Fruit fly (Drosophila melanogaster) whole organism, embryonic: ENCODE results near the gene MCU.
A peak's percentile ranks its signal among the peaks of the same experiment; 100 is the strongest.

ENCODE experiments used
- Ada2b ChIP-seq: fragments of 200-800 bp; sonication (Bioruptor generic); IDR thresholded peaks from 2 replicates; pipeline ENCODE4 v1.3.6; 2022; ENCODE audit warnings: missing biosample characterization, missing genetic modification characterization
- Asciz ChIP-seq: fragments of 200-800 bp; sonication (Bioruptor generic); optimal IDR thresholded peaks from 2 replicates; lab custom pipeline; 2017; ENCODE audit warnings: missing biosample characterization, mild to moderate bottlenecking, missing genetic modification characterization, missing genetic modification reagents
- Awh ChIP-seq: fragments of 200-800 bp; sonication (Bioruptor generic); IDR thresholded peaks from 2 replicates; pipeline ENCODE4, ENCODE4 v1.3.6; 2022; ENCODE audit warnings: missing biosample characterization, missing genetic modification characterization
- B-H1 ChIP-seq: fragments of 200-800 bp; sonication (Bioruptor generic); IDR thresholded peaks from 3 replicates; pipeline ENCODE4 v1.3.6; 2022; ENCODE audit warnings: missing biosample characterization, missing genetic modification characterization
- CG10274 ChIP-seq: fragments of 200-800 bp; sonication (Bioruptor generic); optimal IDR thresholded peaks from 3 replicates; lab custom pipeline; 2017; ENCODE audit warnings: missing biosample characterization, mild to moderate bottlenecking, missing genetic modification characterization
- CG10979 ChIP-seq: fragments of 200-800 bp; sonication (Bioruptor generic); optimal IDR thresholded peaks from 2 replicates; lab custom pipeline; 2018; ENCODE audit warnings: missing biosample characterization, mild to moderate bottlenecking, missing genetic modification characterization, moderate library complexity
- CG1233 ChIP-seq: fragments of 200-800 bp; sonication (Bioruptor generic); optimal IDR thresholded peaks from 4 replicates; lab custom pipeline; 2018; ENCODE audit warnings: missing biosample characterization, mild to moderate bottlenecking, missing genetic modification characterization
- CG12659 ChIP-seq: fragments of 200-800 bp; sonication (Bioruptor generic); optimal IDR thresholded peaks from 3 replicates; lab custom pipeline; 2017; ENCODE audit warnings: mild to moderate bottlenecking, missing biosample characterization, missing genetic modification reagents, missing genetic modification characterization
- CG14710 ChIP-seq: fragments of 200-800 bp; sonication (Bioruptor generic); optimal IDR thresholded peaks from 3 replicates; lab custom pipeline; 2019; ENCODE audit warnings: missing biosample characterization, mild to moderate bottlenecking, missing genetic modification characterization, moderate library complexity
- CG16779 ChIP-seq: fragments of 200-800 bp; sonication (Bioruptor generic); IDR thresholded peaks from 2 replicates; pipeline ENCODE4 v1.3.6; 2022; ENCODE audit warnings: missing biosample characterization, missing genetic modification characterization
- CG17359 ChIP-seq: fragments of 200-800 bp; sonication (Bioruptor generic); optimal IDR thresholded peaks from 3 replicates; lab custom pipeline; 2018; ENCODE audit warnings: missing biosample characterization, mild to moderate bottlenecking, missing genetic modification characterization, moderate library complexity
- CG2199 ChIP-seq: fragments of 200-800 bp; sonication (Bioruptor generic); IDR thresholded peaks from 3 replicates; pipeline ENCODE4 v1.3.6; 2022; ENCODE audit warnings: missing biosample characterization, missing genetic modification characterization
- CG7786 ChIP-seq: fragments of 200-800 bp; sonication (Bioruptor generic); optimal IDR thresholded peaks from 2 replicates; lab custom pipeline; 2016; ENCODE audit warnings: missing biosample characterization, missing genetic modification characterization
- CG9797 ChIP-seq: fragments of 200-800 bp; sonication (Bioruptor generic); optimal IDR thresholded peaks from 3 replicates; lab custom pipeline; 2018; ENCODE audit warnings: missing biosample characterization, mild to moderate bottlenecking, missing genetic modification characterization
- CG9932 ChIP-seq: fragments of 200-800 bp; sonication (Bioruptor generic); IDR thresholded peaks from 2 replicates; pipeline ENCODE4 v1.3.6; 2022; ENCODE audit warnings: missing biosample characterization, missing genetic modification characterization
- Camta ChIP-seq: fragments of 200-800 bp; sonication (Bioruptor generic); optimal IDR thresholded peaks from 2 replicates; lab custom pipeline; 2016; ENCODE audit warnings: missing biosample characterization, missing genetic modification characterization
- CkIIα-i1 ChIP-seq: fragments of 200-800 bp; sonication (Bioruptor generic); IDR thresholded peaks from 2 replicates; pipeline ENCODE4 v1.3.6; 2022; ENCODE audit warnings: missing biosample characterization, missing genetic modification characterization
- CoRest ChIP-seq: fragments of 200-800 bp; sonication (Bioruptor generic); optimal IDR thresholded peaks from 3 replicates; lab custom pipeline; 2018; ENCODE audit warnings: missing biosample characterization, mild to moderate bottlenecking, missing genetic modification characterization, moderate library complexity
- D19A ChIP-seq: fragments of 200-800 bp; optimal IDR thresholded peaks from 3 replicates; lab custom pipeline; 2019; ENCODE audit warnings: missing biosample characterization, mild to moderate bottlenecking, missing genetic modification characterization, moderate library complexity
- Dek ChIP-seq: fragments of 200-800 bp; sonication (Bioruptor generic); optimal IDR thresholded peaks from 3 replicates; lab custom pipeline; 2019; ENCODE audit warnings: missing biosample characterization, mild to moderate bottlenecking, missing genetic modification characterization, moderate library complexity
- Dip2 ChIP-seq: fragments of 200-800 bp; sonication (Bioruptor generic); IDR thresholded peaks from 2 replicates; pipeline ENCODE4 v1.3.6; 2022; ENCODE audit warnings: missing biosample characterization, missing genetic modification characterization
- GATAe ChIP-seq: fragments of 200-800 bp; sonication (Bioruptor generic); conservative IDR thresholded peaks from 2 replicates; pipeline ENCODE4 v1.3.6; 2022; ENCODE audit warnings: missing biosample characterization, missing genetic modification characterization
- HLHmδ ChIP-seq: fragments of 200-800 bp; sonication (Bioruptor generic); optimal IDR thresholded peaks from 2 replicates; lab custom pipeline; 2018; ENCODE audit warnings: missing biosample characterization, mild to moderate bottlenecking, missing genetic modification characterization, moderate library complexity
- Kr ChIP-seq: fragments of 200-800 bp; sonication (Bioruptor generic); optimal IDR thresholded peaks from 2 replicates; lab custom pipeline; 2017; ENCODE audit warnings: missing biosample characterization, mild to moderate bottlenecking, missing genetic modification characterization
- MESR4 ChIP-seq: fragments of 200-800 bp; sonication (Bioruptor generic); optimal IDR thresholded peaks from 2 replicates; lab custom pipeline; 2018; ENCODE audit warnings: missing biosample characterization, mild to moderate bottlenecking, missing genetic modification characterization, moderate library complexity
- Mrtf ChIP-seq: fragments of 200-800 bp; sonication (Bioruptor generic); IDR thresholded peaks from 3 replicates; pipeline ENCODE4 v1.3.6; 2022; ENCODE audit warnings: missing biosample characterization, missing genetic modification characterization
- Ptx1 ChIP-seq: fragments of 200-800 bp; sonication (Bioruptor generic); IDR thresholded peaks from 2 replicates; pipeline ENCODE4 v1.3.6; 2022; ENCODE audit warnings: missing biosample characterization, missing genetic modification characterization
- Side ChIP-seq: fragments of 200-800 bp; sonication (Bioruptor generic); optimal IDR thresholded peaks from 2 replicates; lab custom pipeline; 2016; ENCODE audit warnings: missing biosample characterization, missing genetic modification characterization
- Tbp ChIP-seq: fragments of >200 bp; optimal IDR thresholded peaks from 2 replicates; lab custom pipeline; 2018; ENCODE audit warnings: missing biosample characterization, missing genetic modification characterization
- abd-A ChIP-seq: fragments of 200-800 bp; sonication (Bioruptor generic); optimal IDR thresholded peaks from 3 replicates; lab custom pipeline; 2019; ENCODE audit warnings: missing biosample characterization, mild to moderate bottlenecking, missing genetic modification characterization, moderate library complexity
- ase ChIP-seq: fragments of 200-800 bp; sonication (Bioruptor generic); IDR thresholded peaks from 3 replicates; pipeline ENCODE4 v1.3.6; 2022; ENCODE audit warnings: missing biosample characterization, missing genetic modification characterization
- ato ChIP-seq: fragments of 200-800 bp; sonication (Bioruptor generic); IDR thresholded peaks from 2 replicates; pipeline ENCODE4 v1.3.6; 2022; ENCODE audit warnings: missing biosample characterization, missing genetic modification characterization; ENCODE audit not compliant: partially characterized antibody
- bbx ChIP-seq: fragments of 200-800 bp; sonication (Bioruptor generic); IDR thresholded peaks from 2 replicates; pipeline ENCODE4 v1.3.6; 2022; ENCODE audit warnings: missing biosample characterization, missing genetic modification characterization; ENCODE audit not compliant: partially characterized antibody
- chn ChIP-seq: fragments of 200-800 bp; sonication (Bioruptor generic); optimal IDR thresholded peaks from 2 replicates; lab custom pipeline; 2016; ENCODE audit warnings: missing biosample characterization, missing genetic modification characterization
- dysf ChIP-seq: fragments of 200-800 bp; sonication (Bioruptor generic); IDR thresholded peaks from 3 replicates; pipeline ENCODE4 v1.3.6; 2022; ENCODE audit warnings: missing biosample characterization, missing genetic modification characterization
- esg ChIP-seq: fragments of 200-800 bp; sonication (Bioruptor generic); conservative IDR thresholded peaks from 2 replicates; pipeline ENCODE4 v1.3.6; 2022; ENCODE audit warnings: missing biosample characterization, missing genetic modification characterization
- fru ChIP-seq: fragments of >200 bp; optimal IDR thresholded peaks from 2 replicates; lab custom pipeline; 2017
- ftz-f1 ChIP-seq: fragments of 200-800 bp; sonication (Bioruptor generic); optimal IDR thresholded peaks from 2 replicates; lab custom pipeline; 2016; ENCODE audit warnings: missing biosample characterization, missing genetic modification characterization
- h ChIP-seq: fragments of >200 bp; optimal IDR thresholded peaks from 2 replicates; lab custom pipeline; 2017
- hth ChIP-seq: fragments of >200 bp; optimal IDR thresholded peaks from 2 replicates; lab custom pipeline; 2017; ENCODE audit warnings: inconsistent platforms
- lab ChIP-seq: fragments of 200-800 bp; sonication (Bioruptor generic); optimal IDR thresholded peaks from 3 replicates; lab custom pipeline; 2017; ENCODE audit warnings: missing biosample characterization, missing genetic modification characterization, mild to moderate bottlenecking, moderate library complexity, missing genetic modification reagents
- lilli ChIP-seq: fragments of 200-800 bp; sonication (Bioruptor generic); optimal IDR thresholded peaks from 3 replicates; lab custom pipeline; 2016; ENCODE audit warnings: missing biosample characterization, missing genetic modification characterization
- pfk ChIP-seq: fragments of 200-800 bp; sonication (Bioruptor generic); optimal IDR thresholded peaks from 2 replicates; lab custom pipeline; 2018; ENCODE audit warnings: missing biosample characterization, mild to moderate bottlenecking, missing genetic modification characterization, moderate library complexity
- pita ChIP-seq: fragments of 200-800 bp; sonication (Bioruptor generic); optimal IDR thresholded peaks from 2 replicates; lab custom pipeline; 2017; ENCODE audit warnings: missing biosample characterization, mild to moderate bottlenecking, missing genetic modification characterization
- rib ChIP-seq: fragments of 200-800 bp; sonication (Bioruptor generic); IDR thresholded peaks from 2 replicates; pipeline ENCODE4 v1.3.6; 2022; ENCODE audit warnings: missing biosample characterization, missing genetic modification characterization
- sc ChIP-seq, 3 experiments: fragments of >200 bp in 2 of 3; fragments of 200-800 bp in 1 of 3; sonication (Bioruptor generic) in 1 of 3; optimal IDR thresholded peaks; 2 replicates in 2 of 3; 3 replicates in 1 of 3; lab custom pipeline; 2017; ENCODE audit warnings: mild to moderate bottlenecking in 1 of 3, missing biosample characterization in 1 of 3, missing genetic modification characterization in 1 of 3, missing genetic modification reagents in 1 of 3
- sna ChIP-seq: fragments of 200-800 bp; sonication (Bioruptor generic); IDR thresholded peaks from 2 replicates; pipeline ENCODE4 v1.3.6; 2022; ENCODE audit warnings: missing biosample characterization, missing genetic modification characterization; ENCODE audit not compliant: partially characterized antibody
- stc ChIP-seq: fragments of 200-800 bp; sonication (Bioruptor generic); IDR thresholded peaks from 2 replicates; pipeline ENCODE4 v1.3.6; 2022; ENCODE audit warnings: missing biosample characterization, missing genetic modification characterization
- twi ChIP-seq: fragments of 200-800 bp; optimal IDR thresholded peaks from 2 replicates; lab custom pipeline; 2019; ENCODE audit warnings: missing biosample characterization, mild to moderate bottlenecking, missing genetic modification characterization, moderate library complexity
- vfl ChIP-seq: fragments of 200-800 bp; sonication (Bioruptor generic); optimal IDR thresholded peaks from 2 replicates; lab custom pipeline; 2016; ENCODE audit warnings: missing biosample characterization, missing genetic modification characterization
- vvl ChIP-seq: fragments of 200-800 bp; sonication (Bioruptor generic); IDR thresholded peaks from 2 replicates; pipeline ENCODE4 v1.3.6; 2022; ENCODE audit warnings: missing biosample characterization, missing genetic modification characterization
- zfh1 ChIP-seq: fragments of 200-800 bp; sonication (Bioruptor generic); IDR thresholded peaks from 3 replicates; pipeline ENCODE4 v1.3.6; 2022; ENCODE audit warnings: missing biosample characterization, missing genetic modification characterization

MCU gene

dm6 chr3L:6605925-6606324 is 55.4 kb downstream of the MCU start, which contains the start of gene zpg (continued):
- no peak for TF ChIP-seq Side (GFP tag; lab: Kevin White, UChicago)
- no peak for TF ChIP-seq CkIIα-i1 (GFP tag; lab: Robert Waterston, UW)
- no peak for TF ChIP-seq dysf (GFP tag; lab: Robert Waterston, UW)
- no peak for TF ChIP-seq rib
- TF ChIP-seq fru (lab: Kevin White, UChicago): no peak
- no peak for TF ChIP-seq sc (optimal IDR thresholded peaks at IDR 0.05; lab: Kevin White, UChicago)
- TF ChIP-seq sc (GFP tag; optimal IDR thresholded peaks at IDR 0.05; lab: Kevin White, UChicago): no peak
- no peak for TF ChIP-seq Ada2b (GFP tag; lab: Robert Waterston, UW)
- TF ChIP-seq CG9932: peak; percentile 39; the same call in 1 of the 2 replicates
- TF ChIP-seq lab (GFP tag; lab: Kevin White, UChicago): no peak
- TF ChIP-seq pfk (GFP tag; lab: Kevin White, UChicago): no peak
- no peak for TF ChIP-seq D19A (tag; lab: Kevin White, UChicago)
- no peak for TF ChIP-seq vfl (GFP tag; lab: Kevin White, UChicago)
- no peak for TF ChIP-seq twi (tag; lab: Kevin White, UChicago)
- no peak for TF ChIP-seq Tbp (GFP tag; lab: Kevin White, UChicago)
- no peak for TF ChIP-seq h (lab: Kevin White, UChicago)
- TF ChIP-seq ato (GFP tag; lab: Robert Waterston, UW): no peak
- TF ChIP-seq abd-A (tag; lab: Kevin White, UChicago): no peak
- TF ChIP-seq B-H1 (GFP tag; lab: Robert Waterston, UW): no peak
- no peak for TF ChIP-seq CG1233 (GFP tag; lab: Kevin White, UChicago)
- TF ChIP-seq esg (GFP tag; lab: Robert Waterston, UW): no peak
- no peak for TF ChIP-seq GATAe (GFP tag; lab: Robert Waterston, UW)
- TF ChIP-seq bbx (GFP tag; lab: Robert Waterston, UW): peak; percentile 53; the same call in 1 of the 2 replicates
- no peak for TF ChIP-seq ase (GFP tag; lab: Robert Waterston, UW)
- TF ChIP-seq hth: no peak
- no peak for TF ChIP-seq lilli (GFP tag; lab: Kevin White, UChicago)
- no peak for TF ChIP-seq Asciz (GFP tag; lab: Kevin White, UChicago)
- TF ChIP-seq CG10979 (tag; lab: Kevin White, UChicago): no peak
- TF ChIP-seq Camta (GFP tag; lab: Kevin White, UChicago): no peak
- TF ChIP-seq CoRest (tag; lab: Kevin White, UChicago): peak; percentile 62
- no peak for TF ChIP-seq sna
- peak; percentile 58 for TF ChIP-seq MESR4 (GFP tag; lab: Kevin White, UChicago)
- no peak for TF ChIP-seq ftz-f1 (GFP tag; lab: Kevin White, UChicago)
- no peak for TF ChIP-seq CG14710 (tag; lab: Kevin White, UChicago)
- TF ChIP-seq CG16779 (GFP tag; lab: Robert Waterston, UW): no peak
- TF ChIP-seq Ptx1: no peak
- TF ChIP-seq chn (GFP tag; lab: Kevin White, UChicago): peak; percentile 10
- peak; percentile 58; the same call in 1 of the 2 replicates for TF ChIP-seq vvl
- TF ChIP-seq CG17359 (tag; lab: Kevin White, UChicago): no peak
- TF ChIP-seq CG2199 (GFP tag; lab: Robert Waterston, UW): no peak
- no peak for TF ChIP-seq CG7786 (GFP tag; lab: Kevin White, UChicago)
- peak; percentile 72 for TF ChIP-seq CG12659 (GFP tag; lab: Kevin White, UChicago)
- no peak for TF ChIP-seq Mrtf
- no peak for TF ChIP-seq Dip2 (GFP tag; lab: Robert Waterston, UW)
- no peak for TF ChIP-seq Awh
- no peak for TF ChIP-seq Kr
- TF ChIP-seq Dek (tag; lab: Kevin White, UChicago): no peak
- peak; percentile 78 for TF ChIP-seq CG9797
- no peak for TF ChIP-seq pita (GFP tag; lab: Kevin White, UChicago)
- 0 out of 2 replicates have a peak, but pooled peaks have one; percentile 7 for TF ChIP-seq stc (GFP tag; lab: Robert Waterston, UW)
- no peak for TF ChIP-seq HLHmδ (GFP tag; lab: Kevin White, UChicago)
- 0 out of 3 replicates have a peak, but pooled peaks have one; percentile 17 for TF ChIP-seq zfh1 (GFP tag; lab: Robert Waterston, UW)
- no peak for TF ChIP-seq CG10274 (GFP tag; lab: Kevin White, UChicago)
